Worm (Caenorhabditis elegans) whole organism, L4 larva: ENCODE data around the gene C17B7.10.

Source experiments
- Y48G9A.11 ChIP-seq: fragments of 200-800 bp; sonication (Bioruptor generic); IDR thresholded peaks from 2 replicates; pipeline ENCODE4 v1.3.6; 2022; ENCODE audit warnings: missing genetic modification reagents, missing genetic modification characterization, missing compliant biosample characterization
- ZK546.5 ChIP-seq, 2 experiments: sonication (generic microtip); optimal IDR thresholded peaks; 2 replicates each; lab custom pipeline; 2017; ENCODE audit warnings: missing biosample characterization in 2 of 2, missing genetic modification characterization in 2 of 2
- daf-19 ChIP-seq: fragments of 200-800 bp; sonication (Bioruptor generic); conservative IDR thresholded peaks from 2 replicates; pipeline ENCODE4 v1.3.6; 2022; ENCODE audit warnings: missing genetic modification characterization, missing compliant biosample characterization
- hlh-30 ChIP-seq: sonication (generic microtip); optimal IDR thresholded peaks from 2 replicates; lab custom pipeline; 2017; ENCODE audit warnings: antibody characterized with exemption, mild to moderate bottlenecking, missing genetic modification characterization, missing compliant biosample characterization; ENCODE audit not compliant: insufficient read depth
- lin-13 ChIP-seq: fragments of 150-350 bp; optimal IDR thresholded peaks from 2 replicates; lab custom pipeline; 2014; ENCODE audit warnings: missing biosample characterization, missing genetic modification reagents, missing genetic modification characterization
- skn-1 ChIP-seq: fragments of 150-350 bp; optimal IDR thresholded peaks from 2 replicates; lab custom pipeline; 2014; ENCODE audit warnings: missing biosample characterization, missing genetic modification characterization
- spr-3 ChIP-seq: fragments of 200-800 bp; sonication (Bioruptor generic); optimal IDR thresholded peaks from 2 replicates; lab custom pipeline; 2018; ENCODE audit warnings: mild to moderate bottlenecking, missing genetic modification characterization, missing compliant biosample characterization
- unc-39 ChIP-seq: sonication (generic microtip); optimal IDR thresholded peaks from 2 replicates; lab custom pipeline; 2017; ENCODE audit warnings: missing biosample characterization, missing genetic modification characterization

- no peak for TF ChIP-seq Y48G9A.11
- no peak for TF ChIP-seq spr-3
- TF ChIP-seq hlh-30: no peak
- no peak for TF ChIP-seq unc-39 (tag; lab: Kevin White, UChicago)
- TF ChIP-seq lin-13 (GFP tag; lab: Kevin White, UChicago): no peak
- no peak for TF ChIP-seq ZK546.5 (tag; optimal IDR thresholded peaks at IDR 0.05; lab: Kevin White, UChicago)
- TF ChIP-seq skn-1 (tag; lab: Kevin White, UChicago): no peak
- no peak for TF ChIP-seq daf-19 (GFP tag; lab: Robert Waterston, UW)
Observed at ce11 chrV:3346434-3347019, 4.7 kb upstream of the C17B7.10 start, which contains the start of gene fbxa-65.
